Worm (Caenorhabditis elegans) whole organism, L3 larva: ENCODE results near the gene F07B10.7.

Experiments
- R02D3.7 ChIP-seq: fragments of 150-350 bp; optimal IDR thresholded peaks from 2 replicates; lab custom pipeline; 2014; ENCODE audit warnings: missing biosample characterization, missing genetic modification characterization
- aly-2 ChIP-seq: fragments of 150-350 bp; optimal IDR thresholded peaks from 2 replicates; lab custom pipeline; 2014; ENCODE audit warnings: missing biosample characterization, missing genetic modification characterization
- ama-1 ChIP-seq: fragments of 150-350 bp; optimal IDR thresholded peaks from 2 replicates; lab custom pipeline; 2018
- ceh-16 ChIP-seq: sonication (generic microtip); optimal IDR thresholded peaks from 2 replicates; lab custom pipeline; 2017; ENCODE audit warnings: missing biosample characterization, missing genetic modification characterization
- ceh-28 ChIP-seq: fragments of 150-350 bp; optimal IDR thresholded peaks from 2 replicates; lab custom pipeline; 2014; ENCODE audit warnings: missing biosample characterization, missing genetic modification reagents, missing genetic modification characterization
- ceh-82 ChIP-seq: fragments of 150-350 bp; optimal IDR thresholded peaks from 2 replicates; lab custom pipeline; 2014; ENCODE audit warnings: missing biosample characterization, missing genetic modification characterization
- ceh-9 ChIP-seq: sonication (generic microtip); optimal IDR thresholded peaks from 2 replicates; lab custom pipeline; 2018; ENCODE audit warnings: missing biosample characterization, missing genetic modification characterization
- daf-12 ChIP-seq: fragments of 150-350 bp; optimal IDR thresholded peaks from 2 replicates; lab custom pipeline; 2014; ENCODE audit warnings: missing biosample characterization, missing genetic modification reagents, missing genetic modification characterization
- egl-5 ChIP-seq: fragments of 150-350 bp; optimal IDR thresholded peaks from 2 replicates; lab custom pipeline; 2017; ENCODE audit warnings: missing biosample characterization, missing genetic modification reagents, missing genetic modification characterization, inconsistent platforms
- elt-1 ChIP-seq: fragments of 150-350 bp; optimal IDR thresholded peaks from 2 replicates; lab custom pipeline; 2014; ENCODE audit warnings: missing biosample characterization, missing genetic modification characterization
- elt-2 ChIP-seq: sonication (generic microtip); optimal IDR thresholded peaks from 2 replicates; lab custom pipeline; 2016; ENCODE audit warnings: missing genetic modification reagents, mild to moderate bottlenecking, missing genetic modification characterization, missing compliant biosample characterization
- elt-3 ChIP-seq, 3 experiments: fragments of 150-350 bp in 1 of 3; sonication (generic microtip) in 2 of 3; optimal IDR thresholded peaks; 2 replicates in 2 of 3; 4 replicates in 1 of 3; lab custom pipeline; 2014 to 2017; ENCODE audit warnings: missing biosample characterization in 3 of 3, missing genetic modification characterization in 3 of 3
- eor-1 ChIP-seq, 2 experiments: fragments of 150-350 bp; optimal IDR thresholded peaks; 2 replicates each; lab custom pipeline; 2014 to 2018; ENCODE audit warnings: missing biosample characterization in 2 of 2, missing genetic modification characterization in 2 of 2
- fkh-10 ChIP-seq: sonication (generic microtip); optimal IDR thresholded peaks from 2 replicates; lab custom pipeline; 2017; ENCODE audit warnings: missing biosample characterization, missing genetic modification reagents, missing genetic modification characterization
- hmg-11 ChIP-seq: sonication (generic microtip); optimal IDR thresholded peaks from 2 replicates; lab custom pipeline; 2016; ENCODE audit warnings: missing genetic modification characterization, missing compliant biosample characterization
- lin-15B ChIP-seq: fragments of 150-350 bp; optimal IDR thresholded peaks from 2 replicates; lab custom pipeline; 2014; ENCODE audit warnings: missing biosample characterization, missing genetic modification characterization
- lin-39 ChIP-seq: fragments of 150-350 bp; optimal IDR thresholded peaks from 2 replicates; lab custom pipeline; 2018; ENCODE audit warnings: missing biosample characterization, missing genetic modification reagents, missing genetic modification characterization
- mdl-1 ChIP-seq: fragments of 150-350 bp; optimal IDR thresholded peaks from 2 replicates; lab custom pipeline; 2014; ENCODE audit warnings: missing biosample characterization, missing genetic modification characterization
- mml-1 ChIP-seq: fragments of 150-350 bp; sonication (generic microtip); optimal IDR thresholded peaks from 3 replicates; lab custom pipeline; 2014; ENCODE audit warnings: missing biosample characterization, missing genetic modification characterization
- nhr-11 ChIP-seq: fragments of 150-350 bp; optimal IDR thresholded peaks from 2 replicates; lab custom pipeline; 2014; ENCODE audit warnings: missing biosample characterization, missing genetic modification characterization
- nhr-12 ChIP-seq: fragments of 150-350 bp; optimal IDR thresholded peaks from 2 replicates; lab custom pipeline; 2014; ENCODE audit warnings: missing biosample characterization, missing genetic modification characterization
- nhr-23 ChIP-seq: fragments of 150-350 bp; optimal IDR thresholded peaks from 2 replicates; lab custom pipeline; 2014; ENCODE audit warnings: missing biosample characterization, missing genetic modification reagents, missing genetic modification characterization
- nhr-25 ChIP-seq: sonication (generic microtip); optimal IDR thresholded peaks from 2 replicates; lab custom pipeline; 2017; ENCODE audit warnings: missing biosample characterization, missing genetic modification characterization
- nhr-28 ChIP-seq: fragments of 150-350 bp; optimal IDR thresholded peaks from 2 replicates; lab custom pipeline; 2014; ENCODE audit warnings: missing biosample characterization, missing genetic modification characterization
- nhr-43 ChIP-seq: sonication (generic microtip); optimal IDR thresholded peaks from 2 replicates; lab custom pipeline; 2016; ENCODE audit warnings: mild to moderate bottlenecking, missing genetic modification characterization, missing compliant biosample characterization; ENCODE audit not compliant: poor library complexity, severe bottlenecking
- pha-4 ChIP-seq: fragments of 150-350 bp; optimal IDR thresholded peaks from 2 replicates; lab custom pipeline; 2014; ENCODE audit warnings: missing biosample characterization, missing genetic modification reagents, missing genetic modification characterization
- pqm-1 ChIP-seq: fragments of 150-350 bp; optimal IDR thresholded peaks from 2 replicates; lab custom pipeline; 2017; ENCODE audit warnings: missing biosample characterization, missing genetic modification characterization, inconsistent platforms
- snpc-4 ChIP-seq: fragments of 150-350 bp; optimal IDR thresholded peaks from 2 replicates; lab custom pipeline; 2014; ENCODE audit warnings: missing biosample characterization, missing genetic modification characterization
- tbx-2 ChIP-seq: sonication (generic microtip); optimal IDR thresholded peaks from 2 replicates; lab custom pipeline; 2016; ENCODE audit warnings: mild to moderate bottlenecking, missing genetic modification characterization, missing compliant biosample characterization
- unc-39 ChIP-seq: sonication (generic microtip); optimal IDR thresholded peaks from 4 replicates; lab custom pipeline; 2017; ENCODE audit warnings: missing biosample characterization, missing genetic modification characterization
- unc-62 ChIP-seq: fragments of 150-350 bp; sonication (generic microtip); optimal IDR thresholded peaks from 4 replicates; lab custom pipeline; 2014; ENCODE audit warnings: missing biosample characterization, missing genetic modification reagents, missing genetic modification characterization
- ztf-11 ChIP-seq: fragments of 150-350 bp; optimal IDR thresholded peaks from 2 replicates; lab custom pipeline; 2014; ENCODE audit warnings: missing biosample characterization, missing genetic modification characterization
- ztf-4 ChIP-seq: fragments of 150-350 bp; optimal IDR thresholded peaks from 2 replicates; lab custom pipeline; 2014; ENCODE audit warnings: missing biosample characterization, missing genetic modification characterization

Gene F07B10.7

ce11 chrV:11247846-11248245 is 12.7 kb downstream of the F07B10.7 start, which contains the start of gene mam-4:
Gene mam-4 (plus strand): TSS chrV:11248146.
- TF ChIP-seq ama-1 (no peak), ztf-11 (tag; lab: Kevin White, UChicago) (no peak), elt-1 (tag; lab: Kevin White, UChicago) (no peak)

ce11 chrV:11245029-11245428 is 15.5 kb downstream of the F07B10.7 start:
- no peak for TF ChIP-seq ama-1
- TF ChIP-seq eor-1 (tag; optimal IDR thresholded peaks at IDR 0.05; lab: Kevin White, UChicago): no peak
- TF ChIP-seq ceh-9 (tag; lab: Kevin White, UChicago): no peak
- no peak for TF ChIP-seq mdl-1 (tag; lab: Kevin White, UChicago)
- TF ChIP-seq, all 47 proteins: peak for 0

ce11 chrV:11244539-11244938 is 16.0 kb downstream of the F07B10.7 start, which contains the start of gene mxl-1:
Gene mxl-1 (plus strand): TSS chrV:11244839.
- no peak for TF ChIP-seq aly-2 (tag; lab: Kevin White, UChicago)
- no peak for TF ChIP-seq unc-62 (GFP tag; lab: Kevin White, UChicago)
- TF ChIP-seq nhr-12 (tag; lab: Kevin White, UChicago): no peak
- no peak for TF ChIP-seq ztf-11 (tag; lab: Kevin White, UChicago)
- no peak for TF ChIP-seq hmg-11 (tag; lab: Kevin White, UChicago)
- TF ChIP-seq ztf-4 (tag; lab: Kevin White, UChicago): no peak
- TF ChIP-seq ceh-28 (tag; lab: Kevin White, UChicago): no peak

- TF ChIP-seq fkh-10 (GFP tag; lab: Kevin White, UChicago) (no peak), lin-39 (no peak), lin-15B (tag; lab: Kevin White, UChicago) (no peak), mdl-1 (tag; lab: Kevin White, UChicago) (no peak), unc-39 (tag; lab: Kevin White, UChicago) (no peak), elt-1 (tag; lab: Kevin White, UChicago) (no peak), nhr-12 (tag; lab: Kevin White, UChicago) (no peak), egl-5 (tag; lab: Kevin White, UChicago) (no peak), ceh-82 (tag; lab: Kevin White, UChicago) (no peak), hmg-11 (tag; lab: Kevin White, UChicago) (no peak), elt-3 (tag; optimal IDR thresholded peaks at IDR 0.05; lab: Kevin White, UChicago) (no peak)
These were observed 18.9 kb downstream of the F07B10.7 start, which contains the start of gene pgap-1 for ce11 chrV:11241580-11241979. Gene pgap-1 (plus strand): TSS chrV:11241880.

ce11 chrV:11239187-11239725 is 21.3 kb downstream of the F07B10.7 start, which contains the start of the genes dvc-1 and ima-1:
Gene dvc-1 (minus strand): TSS chrV:11239331.
Gene ima-1 (plus strand): TSS chrV:11239675.
- TF ChIP-seq elt-2 (peak; percentile 53), nhr-23 (tag; lab: Kevin White, UChicago) (peak; percentile 47), ceh-82 (tag; lab: Kevin White, UChicago) (peak; percentile 61), pqm-1 (no peak), daf-12 (tag; lab: Kevin White, UChicago) (no peak), lin-15B (tag; lab: Kevin White, UChicago) (peak; percentile 55), mml-1 (tag; lab: Kevin White, UChicago) (no peak), lin-39 (peak; percentile 57), snpc-4 (tag; lab: Kevin White, UChicago) (peak; percentile 60), nhr-25 (peak; percentile 52), R02D3.7 (tag; lab: Kevin White, UChicago) (peak; percentile 98), pha-4 (tag; lab: Kevin White, UChicago) (peak; percentile 67), elt-3 (tag; optimal IDR thresholded peaks at IDR 0.05; lab: Kevin White, UChicago) (no peak), ama-1 (no peak), nhr-43 (tag; lab: Kevin White, UChicago) (peak; percentile 60), nhr-11 (tag; lab: Kevin White, UChicago) (no peak), tbx-2 (tag; lab: Kevin White, UChicago) (no peak)
- TF ChIP-seq, all 47 proteins: peak for 10

- TF ChIP-seq elt-2 (peak; percentile 98), ceh-16 (tag; lab: Kevin White, UChicago) (no peak), ztf-11 (tag; lab: Kevin White, UChicago) (no peak), pqm-1 (peak; percentile 52), nhr-28 (tag; lab: Kevin White, UChicago) (no peak)
These were observed 24.6 kb downstream of the F07B10.7 start for ce11 chrV:11235876-11236275.
